Fruit fly (Drosophila melanogaster) whole organism, embryonic: ENCODE measurements around the gene CG4278.
A peak's percentile ranks its signal among the peaks of the same experiment; 100 is the strongest.

ENCODE experiments used
- Atf3 ChIP-seq: fragments of 200-800 bp; sonication (Bioruptor generic); optimal IDR thresholded peaks from 3 replicates; lab custom pipeline; 2016; ENCODE audit warnings: missing biosample characterization, missing genetic modification characterization
- Atf6 ChIP-seq: fragments of 200-800 bp; sonication (Bioruptor generic); IDR thresholded peaks from 2 replicates; pipeline ENCODE4 v1.3.6; 2022; ENCODE audit warnings: missing biosample characterization, missing genetic modification characterization
- C15 ChIP-seq: fragments of 200-800 bp; sonication (Bioruptor generic); IDR thresholded peaks from 3 replicates; pipeline ENCODE4 v1.3.6; 2022; ENCODE audit warnings: missing biosample characterization, missing genetic modification characterization
- CG1024 ChIP-seq: fragments of 200-800 bp; sonication (Bioruptor generic); IDR thresholded peaks from 2 replicates; pipeline ENCODE4 v1.3.6; 2022; ENCODE audit warnings: missing biosample characterization, missing genetic modification characterization
- CG11247 ChIP-seq: fragments of 200-800 bp; sonication (Bioruptor generic); IDR thresholded peaks from 2 replicates; pipeline ENCODE4 v1.3.6; 2022; ENCODE audit warnings: missing biosample characterization, missing genetic modification characterization
- CG11504 ChIP-seq: fragments of 200-800 bp; sonication (Bioruptor generic); optimal IDR thresholded peaks from 3 replicates; lab custom pipeline; 2019; ENCODE audit warnings: missing biosample characterization, mild to moderate bottlenecking, missing genetic modification characterization, moderate library complexity
- CG12299 ChIP-seq: fragments of 200-800 bp; sonication (Bioruptor generic); optimal IDR thresholded peaks from 2 replicates; lab custom pipeline; 2018; ENCODE audit warnings: missing biosample characterization, mild to moderate bottlenecking, missing genetic modification characterization
- CG13424 ChIP-seq: fragments of 200-800 bp; sonication (Bioruptor generic); optimal IDR thresholded peaks from 2 replicates; lab custom pipeline; 2019; ENCODE audit warnings: missing biosample characterization, mild to moderate bottlenecking, missing genetic modification characterization, moderate library complexity
- CG13624 ChIP-seq: fragments of 200-800 bp; sonication (Bioruptor generic); optimal IDR thresholded peaks from 2 replicates; lab custom pipeline; 2016; ENCODE audit warnings: missing biosample characterization, missing genetic modification characterization
- CG15011 ChIP-seq: fragments of 200-800 bp; sonication (Bioruptor generic); optimal IDR thresholded peaks from 3 replicates; lab custom pipeline; 2018; ENCODE audit warnings: missing biosample characterization, mild to moderate bottlenecking, missing genetic modification characterization
- CG17359 ChIP-seq: fragments of 200-800 bp; sonication (Bioruptor generic); optimal IDR thresholded peaks from 3 replicates; lab custom pipeline; 2018; ENCODE audit warnings: missing biosample characterization, mild to moderate bottlenecking, missing genetic modification characterization, moderate library complexity
- CG31365 ChIP-seq: fragments of 200-800 bp; sonication (Bioruptor generic); optimal IDR thresholded peaks from 2 replicates; lab custom pipeline; 2018; ENCODE audit warnings: missing biosample characterization, mild to moderate bottlenecking, missing genetic modification characterization
- CG32767 ChIP-seq: fragments of 200-800 bp; sonication (Bioruptor generic); IDR thresholded peaks from 2 replicates; pipeline ENCODE4 v1.3.6; 2022; ENCODE audit warnings: missing biosample characterization, missing genetic modification characterization
- CG34376 ChIP-seq: fragments of 200-800 bp; sonication (Bioruptor generic); optimal IDR thresholded peaks from 2 replicates; lab custom pipeline; 2018; ENCODE audit warnings: missing biosample characterization, mild to moderate bottlenecking, missing genetic modification characterization
- CG6813 ChIP-seq: fragments of 200-800 bp; sonication (Bioruptor generic); optimal IDR thresholded peaks from 2 replicates; lab custom pipeline; 2017; ENCODE audit warnings: missing biosample characterization, missing genetic modification characterization, mild to moderate bottlenecking, moderate library complexity, missing genetic modification reagents
- CG7745 ChIP-seq: fragments of 200-800 bp; sonication (Bioruptor generic); optimal IDR thresholded peaks from 2 replicates; lab custom pipeline; 2018; ENCODE audit warnings: missing biosample characterization, mild to moderate bottlenecking, missing genetic modification characterization, moderate library complexity
- CG7786 ChIP-seq: fragments of 200-800 bp; sonication (Bioruptor generic); optimal IDR thresholded peaks from 2 replicates; lab custom pipeline; 2016; ENCODE audit warnings: missing biosample characterization, missing genetic modification characterization
- CG8388 ChIP-seq: fragments of 200-800 bp; sonication (Bioruptor generic); optimal IDR thresholded peaks from 2 replicates; lab custom pipeline; 2019; ENCODE audit warnings: missing biosample characterization, mild to moderate bottlenecking, missing genetic modification characterization, moderate library complexity
- CG9727 ChIP-seq: fragments of 200-800 bp; sonication (Bioruptor generic); optimal IDR thresholded peaks from 3 replicates; lab custom pipeline; 2017; ENCODE audit warnings: missing biosample characterization, mild to moderate bottlenecking, missing genetic modification characterization
- CG9797 ChIP-seq: fragments of 200-800 bp; sonication (Bioruptor generic); optimal IDR thresholded peaks from 3 replicates; lab custom pipeline; 2018; ENCODE audit warnings: missing biosample characterization, mild to moderate bottlenecking, missing genetic modification characterization
- Camta ChIP-seq: fragments of 200-800 bp; sonication (Bioruptor generic); optimal IDR thresholded peaks from 2 replicates; lab custom pipeline; 2016; ENCODE audit warnings: missing biosample characterization, missing genetic modification characterization
- CkIIα-i1 ChIP-seq: fragments of 200-800 bp; sonication (Bioruptor generic); IDR thresholded peaks from 2 replicates; pipeline ENCODE4 v1.3.6; 2022; ENCODE audit warnings: missing biosample characterization, missing genetic modification characterization
- Dip2 ChIP-seq: fragments of 200-800 bp; sonication (Bioruptor generic); IDR thresholded peaks from 2 replicates; pipeline ENCODE4 v1.3.6; 2022; ENCODE audit warnings: missing biosample characterization, missing genetic modification characterization
- HLH3B ChIP-seq: fragments of 200-800 bp; sonication (Bioruptor generic); IDR thresholded peaks from 2 replicates; pipeline ENCODE4 v1.3.6; 2022; ENCODE audit warnings: missing biosample characterization, missing genetic modification characterization
- HLH4C ChIP-seq: fragments of 200-800 bp; sonication (Bioruptor generic); IDR thresholded peaks from 3 replicates; pipeline ENCODE4 v1.3.6; 2022; ENCODE audit warnings: missing biosample characterization, missing genetic modification characterization; ENCODE audit not compliant: partially characterized antibody
- MBD-R2 ChIP-seq: fragments of 200-800 bp; sonication (Bioruptor generic); IDR thresholded peaks from 2 replicates; pipeline ENCODE4 v1.3.6; 2022; ENCODE audit warnings: missing biosample characterization, missing genetic modification characterization
- Neu2 ChIP-seq: fragments of 200-800 bp; sonication (Bioruptor generic); optimal IDR thresholded peaks from 3 replicates; lab custom pipeline; 2016; ENCODE audit warnings: missing biosample characterization, missing genetic modification characterization, borderline replicate concordance
- Oaz ChIP-seq: fragments of 200-800 bp; sonication (Bioruptor generic); IDR thresholded peaks from 2 replicates; pipeline ENCODE4 v1.3.6; 2022; ENCODE audit warnings: missing biosample characterization, missing genetic modification characterization
- Sox102F ChIP-seq: fragments of 200-800 bp; sonication (Bioruptor generic); optimal IDR thresholded peaks from 2 replicates; lab custom pipeline; 2018; ENCODE audit warnings: missing biosample characterization, mild to moderate bottlenecking, missing genetic modification characterization, moderate library complexity
- Tbp ChIP-seq: fragments of >200 bp; optimal IDR thresholded peaks from 2 replicates; lab custom pipeline; 2018; ENCODE audit warnings: missing biosample characterization, missing genetic modification characterization
- Vsx1 ChIP-seq: fragments of 200-800 bp; sonication (Bioruptor generic); optimal IDR thresholded peaks from 2 replicates; lab custom pipeline; 2017; ENCODE audit warnings: missing biosample characterization, mild to moderate bottlenecking, missing genetic modification characterization, missing genetic modification reagents
- ab ChIP-seq: fragments of 200-800 bp; sonication (Bioruptor generic); optimal IDR thresholded peaks from 2 replicates; lab custom pipeline; 2016; ENCODE audit warnings: missing biosample characterization, missing genetic modification characterization
- az2 ChIP-seq: fragments of 200-800 bp; sonication (Bioruptor generic); optimal IDR thresholded peaks from 3 replicates; lab custom pipeline; 2016; ENCODE audit warnings: missing biosample characterization, missing genetic modification characterization
- bcd ChIP-seq: fragments of 200-800 bp; sonication (Bioruptor generic); optimal IDR thresholded peaks from 2 replicates; lab custom pipeline; 2017; ENCODE audit warnings: missing biosample characterization, mild to moderate bottlenecking, missing genetic modification characterization
- br ChIP-seq: fragments of >200 bp; optimal IDR thresholded peaks from 2 replicates; lab custom pipeline; 2017
- emc ChIP-seq: fragments of 200-800 bp; sonication (Bioruptor generic); optimal IDR thresholded peaks from 2 replicates; lab custom pipeline; 2016; ENCODE audit warnings: missing biosample characterization, missing genetic modification characterization
- eyg ChIP-seq: fragments of 200-800 bp; sonication (Bioruptor generic); optimal IDR thresholded peaks from 3 replicates; lab custom pipeline; 2016; ENCODE audit warnings: missing biosample characterization, missing genetic modification characterization
- fd3F ChIP-seq: fragments of 200-800 bp; sonication (Bioruptor generic); optimal IDR thresholded peaks from 2 replicates; lab custom pipeline; 2018; ENCODE audit warnings: missing biosample characterization, mild to moderate bottlenecking, missing genetic modification characterization, moderate library complexity
- fd64A ChIP-seq: fragments of 200-800 bp; sonication (Bioruptor generic); optimal IDR thresholded peaks from 3 replicates; lab custom pipeline; 2018; ENCODE audit warnings: missing biosample characterization, mild to moderate bottlenecking, missing genetic modification characterization
- fd96Cb ChIP-seq: fragments of 200-800 bp; sonication (Bioruptor generic); optimal IDR thresholded peaks from 2 replicates; lab custom pipeline; 2018; ENCODE audit warnings: missing biosample characterization, mild to moderate bottlenecking, missing genetic modification characterization, moderate library complexity
- gsb-n ChIP-seq: fragments of 200-800 bp; sonication (Bioruptor generic); optimal IDR thresholded peaks from 3 replicates; lab custom pipeline; 2018; ENCODE audit warnings: missing biosample characterization, mild to moderate bottlenecking, missing genetic modification characterization
- h ChIP-seq: fragments of >200 bp; optimal IDR thresholded peaks from 2 replicates; lab custom pipeline; 2017
- kah ChIP-seq: fragments of 200-800 bp; sonication (Bioruptor generic); optimal IDR thresholded peaks from 2 replicates; lab custom pipeline; 2018; ENCODE audit warnings: missing biosample characterization, mild to moderate bottlenecking, missing genetic modification characterization
- luna ChIP-seq: fragments of 200-800 bp; sonication (Bioruptor generic); optimal IDR thresholded peaks from 2 replicates; lab custom pipeline; 2016; ENCODE audit warnings: missing biosample characterization, missing genetic modification characterization
- maf-S ChIP-seq: fragments of 200-800 bp; sonication (Bioruptor generic); optimal IDR thresholded peaks from 2 replicates; lab custom pipeline; 2016; ENCODE audit warnings: missing biosample characterization, missing genetic modification characterization
- mirr ChIP-seq: fragments of 200-800 bp; sonication (Bioruptor generic); optimal IDR thresholded peaks from 3 replicates; lab custom pipeline; 2018; ENCODE audit warnings: missing biosample characterization, mild to moderate bottlenecking, missing genetic modification characterization
- org-1 ChIP-seq: fragments of 200-800 bp; sonication (Bioruptor generic); optimal IDR thresholded peaks from 2 replicates; lab custom pipeline; 2017; ENCODE audit warnings: missing biosample characterization, missing genetic modification characterization
- slp2 ChIP-seq: fragments of 200-800 bp; sonication (Bioruptor generic); optimal IDR thresholded peaks from 2 replicates; lab custom pipeline; 2016; ENCODE audit warnings: missing biosample characterization, missing genetic modification characterization
- ssp ChIP-seq: fragments of 200-800 bp; sonication (Bioruptor generic); IDR thresholded peaks from 2 replicates; pipeline ENCODE4 v1.3.6; 2022; ENCODE audit warnings: missing biosample characterization, missing genetic modification characterization
- trh ChIP-seq: fragments of 200-800 bp; sonication (Bioruptor generic); optimal IDR thresholded peaks from 2 replicates; lab custom pipeline; 2016; ENCODE audit warnings: missing biosample characterization, missing genetic modification characterization
- vvl ChIP-seq: fragments of 200-800 bp; sonication (Bioruptor generic); IDR thresholded peaks from 2 replicates; pipeline ENCODE4 v1.3.6; 2022; ENCODE audit warnings: missing biosample characterization, missing genetic modification characterization
- wdn ChIP-seq: fragments of 200-800 bp; sonication (Bioruptor generic); IDR thresholded peaks from 2 replicates; pipeline ENCODE4 v1.3.6; 2022; ENCODE audit warnings: missing biosample characterization, missing genetic modification characterization
- z ChIP-seq: fragments of 200-800 bp; sonication (Bioruptor generic); IDR thresholded peaks from 3 replicates; pipeline ENCODE4 v1.3.6; 2022; ENCODE audit warnings: missing biosample characterization, missing genetic modification characterization

Gene CG4278

DNA sequence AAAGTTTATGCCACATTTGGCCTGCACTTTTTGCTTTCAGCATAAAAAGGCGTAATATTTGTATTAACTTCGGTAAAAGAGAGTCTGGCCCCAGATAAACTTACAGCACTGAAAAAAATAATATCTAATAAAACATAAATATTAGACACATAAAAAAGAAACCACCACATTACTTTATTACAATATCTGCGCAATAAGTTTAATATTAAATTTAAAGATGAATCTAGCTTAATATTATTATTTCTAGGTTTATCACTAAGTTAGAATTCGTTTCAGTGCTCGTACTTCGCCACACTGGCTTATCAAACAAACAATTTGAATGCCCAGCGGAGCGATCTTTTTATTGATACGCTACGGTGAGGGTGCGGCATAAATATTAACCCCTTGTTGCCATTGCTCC is 31.0 kb downstream of the CG4278 start (continued):
- TF ChIP-seq CG17359 (tag; lab: Kevin White, UChicago) (peak; percentile 47), mirr (GFP tag; lab: Kevin White, UChicago) (no peak), Neu2 (GFP tag; lab: Kevin White, UChicago) (no peak), bcd (GFP tag; lab: Kevin White, UChicago) (no peak), maf-S (no peak), CG8388 (peak; percentile 37), C15 (GFP tag; lab: Robert Waterston, UW) (no peak), az2 (GFP tag; lab: Kevin White, UChicago) (peak; percentile 9), Camta (GFP tag; lab: Kevin White, UChicago) (no peak), ssp (GFP tag; lab: Robert Waterston, UW) (no peak), org-1 (GFP tag; lab: Kevin White, UChicago) (no peak), trh (no peak), CG15011 (GFP tag; lab: Kevin White, UChicago) (no peak), CG7786 (GFP tag; lab: Kevin White, UChicago) (no peak), kah (no peak), CG13424 (tag; lab: Kevin White, UChicago) (peak; percentile 35), vvl (GFP tag; lab: Robert Waterston, UW) (0 out of 2 replicates have a peak, but pooled peaks have one; percentile 64), CG1024 (GFP tag; lab: Robert Waterston, UW) (no peak), CG32767 (GFP tag; lab: Robert Waterston, UW) (0 out of 2 replicates have a peak, but pooled peaks have one; percentile 21), ab (GFP tag; lab: Kevin White, UChicago) (no peak), CG31365 (tag; lab: Kevin White, UChicago) (no peak), CG6813 (no peak), CG12299 (no peak), fd3F (no peak), emc (GFP tag; lab: Kevin White, UChicago) (no peak), CG11504 (tag; lab: Kevin White, UChicago) (no peak), fd96Cb (peak; percentile 24), CG7745 (tag; lab: Kevin White, UChicago) (no peak), CG13624 (no peak), CkIIα-i1 (GFP tag; lab: Robert Waterston, UW) (no peak), HLH3B (peak; percentile 45; the same call in 1 of the 2 replicates), Sox102F (GFP tag; lab: Kevin White, UChicago) (peak; percentile 64), CG9727 (GFP tag; lab: Kevin White, UChicago) (peak; percentile 15), z (GFP tag; lab: Robert Waterston, UW) (no peak), br (lab: Kevin White, UChicago) (no peak), Tbp (GFP tag; lab: Kevin White, UChicago) (no peak), HLH4C (GFP tag; lab: Robert Waterston, UW) (no peak), fd64A (GFP tag; lab: Kevin White, UChicago) (no peak), Oaz (GFP tag; lab: Robert Waterston, UW) (no peak), CG11247 (GFP tag; lab: Robert Waterston, UW) (no peak), Atf3 (GFP tag; lab: Kevin White, UChicago) (no peak), eyg (GFP tag; lab: Kevin White, UChicago) (no peak), CG34376 (GFP tag; lab: Kevin White, UChicago) (no peak), MBD-R2 (GFP tag; lab: Robert Waterston, UW) (no peak), luna (no peak), CG9797 (no peak), Vsx1 (GFP tag; lab: Kevin White, UChicago) (no peak), Atf6 (GFP tag; lab: Robert Waterston, UW) (no peak), h (lab: Kevin White, UChicago) (no peak), slp2 (GFP tag; lab: Kevin White, UChicago) (no peak), gsb-n (peak; percentile 72), wdn (GFP tag; lab: Robert Waterston, UW) (no peak), Dip2 (GFP tag; lab: Robert Waterston, UW) (no peak)
